Worm (Caenorhabditis elegans): ENCODE data around the gene H11E01.3.

ce11 chrX:1583980-1584379 is 20.7 kb upstream of the H11E01.3 start:
- TF ChIP-seq ama-1 (optimal IDR thresholded peaks at IDR 0.05) (no peak), ama-1 (GFP tag; optimal IDR thresholded peaks at IDR 0.05) (no peak), egl-18 (GFP tag; IDR thresholded peaks at IDR 0.05) (no peak), snpc-4 (GFP tag; optimal IDR thresholded peaks at IDR 0.05) (no peak), snpc-4 (tag; optimal IDR thresholded peaks at IDR 0.05) (no peak), sea-2 (GFP tag; IDR thresholded peaks at IDR 0.05) (no peak), nfya-1 (tag; optimal IDR thresholded peaks at IDR 0.05; ENCODE audit: borderline replicate concordance, insufficient read depth) (no peak), nhr-90 (tag; optimal IDR thresholded peaks at IDR 0.05) (no peak), snpc-1.1 (tag; optimal IDR thresholded peaks at IDR 0.05; ENCODE audit: insufficient read depth) (no peak), pha-4 (tag; optimal IDR thresholded peaks at IDR 0.05) (no peak), hlh-12 (tag; optimal IDR thresholded peaks at IDR 0.05) (no peak), fkh-3 (tag; optimal IDR thresholded peaks at IDR 0.05) (no peak), ets-4 (GFP tag; optimal IDR thresholded peaks at IDR 0.05) (no peak), F10E7.11 (tag; optimal IDR thresholded peaks at IDR 0.05) (no peak)

All from whole organism, young adult.